Fruit fly (Drosophila melanogaster): Measurements from ENCODE around the gene kmr.

kmr gene

dm6 chr3R:13715012-13715673 is at the start of gene kmr:
Gene kmr, plus strand, starts transcription at chr3R:13715207.
- TF ChIP-seq CG8478 (optimal IDR thresholded peaks at IDR 0.05), result no peak
- TF ChIP-seq CTCF (optimal IDR thresholded peaks at IDR 0.05), result no peak

DNA sequence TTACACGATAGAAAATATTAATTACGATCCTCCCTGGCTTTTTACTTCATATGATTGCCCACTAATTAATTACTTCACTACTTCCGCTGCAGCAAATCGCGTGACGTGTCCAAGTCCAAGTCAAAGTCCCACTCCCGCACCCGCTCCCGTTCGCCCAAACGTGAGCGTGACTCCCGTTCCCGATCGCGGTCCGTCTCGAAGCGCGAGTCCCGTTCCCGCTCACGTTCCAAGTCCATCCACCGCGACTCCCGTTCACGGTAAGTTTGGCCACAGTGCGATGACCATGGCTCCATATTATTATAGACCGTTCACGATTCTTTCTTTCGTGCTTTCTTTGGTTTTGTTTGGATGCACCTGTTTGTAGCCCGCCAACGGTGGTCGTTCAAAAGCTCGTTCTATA is 49.0 kb upstream of the kmr start:
- no peak for TF ChIP-seq CTCF (optimal IDR thresholded peaks at IDR 0.05)

DNA sequence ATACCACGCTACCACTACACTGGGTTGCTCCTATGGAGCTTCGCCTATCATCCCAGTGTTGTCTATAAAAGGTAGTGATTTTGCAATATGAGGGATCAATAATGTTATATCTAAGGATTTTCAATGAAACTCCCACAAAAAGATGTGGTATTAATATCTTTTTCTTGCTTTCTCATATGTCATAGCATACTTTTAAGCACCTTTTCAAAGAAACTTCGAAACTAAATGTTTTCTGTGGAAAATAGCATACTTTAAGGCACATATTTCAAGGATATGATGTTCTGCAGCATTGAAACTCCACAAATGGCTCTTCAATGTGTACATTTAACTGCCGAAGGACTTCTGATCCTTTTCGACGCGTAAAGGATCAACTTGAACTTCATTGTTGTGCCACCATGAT is 42.1 kb upstream of the kmr start:
- TF ChIP-seq CTCF (optimal IDR thresholded peaks at IDR 0.05) (no peak), CG8478 (optimal IDR thresholded peaks at IDR 0.05) (no peak)

dm6 chr3R:13674492-13675033 is 40.4 kb upstream of the kmr start, which contains the start of gene Task6:
Gene Task6, minus strand, starts transcription at chr3R:13674542.
- TF ChIP-seq CG8478 (optimal IDR thresholded peaks at IDR 0.05), result no peak
- peak in 1 of 2 experiments; percentile 42 for TF ChIP-seq CTCF (optimal IDR thresholded peaks at IDR 0.05)

dm6 chr3R:13676137-13677086 is 38.6 kb upstream of the kmr start, which contains the start of the genes Lkb1 and CG9588:
Gene Lkb1, plus strand, starts transcription at chr3R:13676549.
Gene CG9588, minus strand, starts transcription at chr3R:13676681.
- no peak for TF ChIP-seq CG8478 (optimal IDR thresholded peaks at IDR 0.05)
- peak; percentile 17 to 31 for TF ChIP-seq CTCF (optimal IDR thresholded peaks at IDR 0.05)

dm6 chr3R:13682994-13683623 is 31.9 kb upstream of the kmr start:
- TF ChIP-seq CTCF (optimal IDR thresholded peaks at IDR 0.05), result no peak

DNA sequence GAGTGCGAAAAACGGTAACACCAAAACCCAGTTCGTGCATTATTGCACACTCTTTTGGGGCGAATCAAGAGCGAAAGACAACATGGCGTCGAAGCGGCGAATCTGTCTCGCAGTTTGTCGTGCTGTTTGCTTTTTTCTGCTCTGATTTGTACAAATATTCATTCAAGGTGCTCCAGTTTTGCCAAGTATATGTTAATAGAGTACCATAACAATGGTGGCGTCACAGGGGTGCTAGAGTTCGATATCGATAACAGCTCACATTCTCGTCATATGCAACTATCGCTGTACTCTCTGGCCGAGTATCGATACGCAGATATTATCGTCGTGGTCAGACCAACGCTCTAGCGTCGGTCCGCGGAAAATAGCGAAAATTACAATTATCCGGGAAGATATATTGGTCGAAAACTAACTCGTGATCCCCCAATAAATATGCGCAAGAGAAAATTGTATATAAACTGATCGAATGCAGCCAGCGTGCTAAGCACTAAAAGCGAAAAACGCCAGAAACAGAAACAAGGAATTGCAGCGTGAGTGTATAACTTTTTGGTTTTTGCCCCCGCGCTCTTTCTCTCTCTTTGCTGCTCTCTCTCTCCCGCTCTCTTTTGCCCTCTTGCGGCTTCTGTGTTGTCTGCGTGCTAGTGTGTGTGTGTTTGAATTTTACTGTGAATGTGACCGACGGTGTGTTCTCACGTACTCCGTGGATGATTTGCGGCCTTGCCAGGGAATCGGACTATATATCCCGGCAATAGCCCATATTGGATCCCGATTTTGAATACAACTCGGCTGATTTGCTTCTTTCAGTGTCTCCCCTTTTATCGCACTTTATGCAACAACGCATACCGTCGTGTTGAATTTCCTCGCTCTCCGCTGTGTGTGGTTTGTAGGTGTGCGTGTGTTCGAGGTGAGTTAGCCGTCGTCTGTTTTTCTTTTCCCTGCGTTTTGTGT is 31.1 kb upstream of the kmr start, which contains the start of gene flfl:
flfl (plus strand) TSS at position 298 of the 945 bp plus-strand sequence.
- TF ChIP-seq CTCF (optimal IDR thresholded peaks at IDR 0.05), result peak in 1 of 2 experiments; percentile 10
- TF ChIP-seq CG8478 (optimal IDR thresholded peaks at IDR 0.05), result no peak

dm6 chr3R:13684569-13685402 is 30.2 kb upstream of the kmr start:
- TF ChIP-seq CG8478 (optimal IDR thresholded peaks at IDR 0.05) (no peak), CTCF (optimal IDR thresholded peaks at IDR 0.05) (no peak)

dm6 chr3R:13685969-13686368 is 29.0 kb upstream of the kmr start:
- TF ChIP-seq CTCF (optimal IDR thresholded peaks at IDR 0.05), result no peak
- no peak for TF ChIP-seq CG8478 (optimal IDR thresholded peaks at IDR 0.05)

DNA sequence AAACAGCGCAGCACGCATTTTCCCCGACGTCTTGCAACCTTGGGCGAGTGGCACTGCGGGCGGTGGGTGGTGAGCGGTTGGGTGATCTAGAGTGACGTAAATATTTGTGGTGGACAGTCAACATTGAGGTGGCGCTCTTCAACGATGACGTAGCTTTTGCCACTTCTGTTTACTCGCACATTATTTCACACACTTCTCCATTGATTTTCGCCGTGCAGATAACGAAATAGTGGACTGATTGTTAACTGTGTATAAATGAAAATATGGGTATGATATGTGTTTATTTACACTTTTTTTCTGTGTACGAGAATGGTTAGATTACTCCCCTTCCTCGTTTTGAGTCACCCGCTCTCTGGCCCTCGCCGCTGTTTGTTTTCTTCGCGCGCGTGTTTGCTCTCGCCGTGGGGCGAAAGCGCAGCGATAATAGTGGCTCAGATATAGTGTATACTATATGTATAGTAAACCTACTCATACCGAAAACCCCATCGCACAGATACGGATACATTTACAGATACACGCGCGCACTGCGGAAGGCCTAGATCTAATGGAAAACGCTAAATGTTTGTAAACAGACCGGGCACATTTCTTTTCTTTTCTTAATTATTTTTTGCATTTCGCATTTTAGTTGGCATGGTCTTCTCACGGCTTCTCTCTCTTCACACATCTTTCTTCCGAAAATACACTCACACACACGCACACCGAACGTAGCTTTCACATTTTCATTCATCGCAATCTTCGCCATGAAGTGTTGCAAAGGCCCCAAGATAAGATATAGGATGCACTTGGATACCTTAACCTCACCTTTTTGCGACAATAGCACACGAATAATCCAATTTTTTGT is 28.4 kb upstream of the kmr start, which contains the start of gene omd:
omd (minus strand) TSS at position 840 of the 841 bp plus-strand sequence.
- TF ChIP-seq CTCF (optimal IDR thresholded peaks at IDR 0.05) (no peak), CG8478 (optimal IDR thresholded peaks at IDR 0.05) (no peak)

DNA sequence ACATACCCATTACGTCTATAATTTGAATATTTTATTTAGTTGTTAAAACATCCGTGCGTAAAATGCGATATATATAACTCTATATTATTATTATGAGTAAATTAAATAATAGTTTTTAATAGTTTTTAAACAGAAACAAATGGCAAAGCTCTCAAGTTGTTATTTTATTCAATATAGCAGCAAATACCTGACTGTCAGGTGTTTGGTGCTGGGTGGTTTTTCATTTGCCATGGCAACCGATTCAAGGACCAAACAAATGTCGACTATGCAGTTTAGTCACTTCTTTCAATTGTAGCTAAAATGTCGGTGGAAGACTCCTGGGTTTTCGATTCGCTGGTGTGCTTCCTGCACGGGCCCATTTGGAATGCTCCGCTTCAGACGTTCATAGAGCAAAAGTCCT is 21.3 kb upstream of the kmr start, which contains the start of gene CG14367:
CG14367 (plus strand) TSS at position 301 of the 400 bp plus-strand sequence.
- TF ChIP-seq CG8478 (optimal IDR thresholded peaks at IDR 0.05), result no peak
- no peak for TF ChIP-seq CTCF (optimal IDR thresholded peaks at IDR 0.05)

DNA sequence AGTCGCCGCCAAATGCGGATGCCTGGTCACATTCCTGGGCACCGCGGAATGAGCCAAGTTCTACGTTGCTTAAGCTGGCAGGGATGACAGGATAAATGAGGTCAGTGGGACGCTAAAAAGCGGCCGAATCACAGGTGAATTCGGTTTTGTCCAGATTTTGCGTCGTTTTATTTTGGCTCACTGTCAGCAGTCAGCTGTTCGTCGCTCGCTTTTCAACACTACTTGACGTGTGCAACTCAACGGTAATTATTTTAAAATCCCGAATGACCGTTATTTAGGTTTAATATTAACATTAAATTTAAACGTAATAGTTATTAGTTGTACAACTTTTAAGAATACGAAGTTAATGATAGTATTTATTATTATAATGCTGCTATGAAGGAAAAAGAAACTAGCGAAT is 15.7 kb upstream of the kmr start:
- TF ChIP-seq CG8478 (optimal IDR thresholded peaks at IDR 0.05) (no peak), CTCF (optimal IDR thresholded peaks at IDR 0.05) (peak in 1 of 2 experiments; percentile 10)
